Worm (Caenorhabditis elegans): Measurements from ENCODE around the gene sri-40.

ce11 chrII:3196966-3197365 lies 19.2 kb downstream of the sri-40 start, which contains the start of gene gcy-15:
- TF ChIP-seq hlh-13 (GFP tag; optimal IDR thresholded peaks at IDR 0.05) (no peak), fkh-6 (tag; optimal IDR thresholded peaks at IDR 0.05) (no peak), ama-1 (optimal IDR thresholded peaks at IDR 0.05) (no peak), zip-5 (tag; optimal IDR thresholded peaks at IDR 0.05) (no peak), tbx-2 (tag; optimal IDR thresholded peaks at IDR 0.05) (no peak), lin-11 (tag; optimal IDR thresholded peaks at IDR 0.05) (no peak), ceh-30 (tag; optimal IDR thresholded peaks at IDR 0.05) (no peak), T23F11.4 (GFP tag; optimal IDR thresholded peaks at IDR 0.05) (no peak)
